Worm (Caenorhabditis elegans): ENCODE data around the gene F09B9.5.
A peak's percentile ranks its signal among the peaks of the same experiment; 100 is the strongest.

Gene F09B9.5

ce11 chrX:10158716-10159115, 4.1 kb downstream of the F09B9.5 start, which contains the start of gene erd-2.1 (continued):
- TF ChIP-seq rbr-2 (tag; optimal IDR thresholded peaks at IDR 0.05) (peak; percentile 55), spr-1 (tag; optimal IDR thresholded peaks at IDR 0.05) (no peak), madf-5 (GFP tag; IDR thresholded peaks at IDR 0.05) (no peak), mes-2 (tag; optimal IDR thresholded peaks at IDR 0.05; ENCODE audit: poor library complexity, severe bottlenecking) (peak; percentile 83), ceh-28 (tag; optimal IDR thresholded peaks at IDR 0.05) (no peak), nhr-111 (GFP tag; optimal IDR thresholded peaks at IDR 0.05) (no peak), nhr-28 (tag; optimal IDR thresholded peaks at IDR 0.05) (peak; percentile 86), unc-39 (tag; optimal IDR thresholded peaks at IDR 0.05) (no peak), lin-38 (GFP tag; IDR thresholded peaks at IDR 0.05) (no peak), nhr-48 (tag; optimal IDR thresholded peaks at IDR 0.05) (peak; percentile 30), dpl-1 (GFP tag; optimal IDR thresholded peaks at IDR 0.05) (peak; percentile 62), zip-11 (GFP tag; IDR thresholded peaks at IDR 0.05) (no peak), mxl-2 (GFP tag; conservative IDR thresholded peaks at IDR 0.05) (no peak), tra-1 (GFP tag; IDR thresholded peaks at IDR 0.05) (no peak), ceh-82 (tag; optimal IDR thresholded peaks at IDR 0.05) (no peak), F49E8.2 (tag; optimal IDR thresholded peaks at IDR 0.05; ENCODE audit: borderline replicate concordance) (no peak), lin-29 (GFP tag; IDR thresholded peaks at IDR 0.05) (no peak), tag-97 (GFP tag; IDR thresholded peaks at IDR 0.05) (no peak), lin-1 (GFP tag; IDR thresholded peaks at IDR 0.05) (no peak), hmg-1.1 (GFP tag; IDR thresholded peaks at IDR 0.05) (peak; percentile 77), mxl-3 (GFP tag; optimal IDR thresholded peaks at IDR 0.05) (peak; percentile 99), nhr-102 (tag; optimal IDR thresholded peaks at IDR 0.05) (no peak), lim-7 (GFP tag; IDR thresholded peaks at IDR 0.05) (no peak; the same call in 1 of the 2 replicates), zip-2 (tag; optimal IDR thresholded peaks at IDR 0.05) (no peak), unc-130 (GFP tag; optimal IDR thresholded peaks at IDR 0.05) (no peak)

- TF ChIP-seq fos-1 (tag; optimal IDR thresholded peaks at IDR 0.05): no peak
- TF ChIP-seq dmd-6 (GFP tag; IDR thresholded peaks at IDR 0.05): no peak
- no peak for TF ChIP-seq ZK337.2 (GFP tag; IDR thresholded peaks at IDR 0.05)
- TF ChIP-seq unc-62 (GFP tag; optimal IDR thresholded peaks at IDR 0.05 in 1 of 2): peak in 1 of 2 experiments; percentile 94
- TF ChIP-seq unc-62 (tag; optimal IDR thresholded peaks at IDR 0.05): no peak
Measured at ce11 chrX:10160097-10160677, 5.6 kb downstream of the F09B9.5 start, which contains the start of gene F09B9.4. Gene F09B9.4 (plus strand): TSS chrX:10160627.

ce11 chrX:10162476-10162875, 7.9 kb downstream of the F09B9.5 start:
- TF ChIP-seq zag-1 (tag; optimal IDR thresholded peaks at IDR 0.05) (no peak), attf-4 (tag; optimal IDR thresholded peaks at IDR 0.05) (no peak), ces-1 (GFP tag; optimal IDR thresholded peaks at IDR 0.05) (peak; percentile 28), fkh-10 (GFP tag; optimal IDR thresholded peaks at IDR 0.05) (peak; percentile 43), ztf-7 (tag; optimal IDR thresholded peaks at IDR 0.05) (no peak), madf-5 (GFP tag; IDR thresholded peaks at IDR 0.05) (no peak), lir-3 (tag; optimal IDR thresholded peaks at IDR 0.05) (no peak), unc-62 (GFP tag; optimal IDR thresholded peaks at IDR 0.05 in 1 of 2) (peak in 1 of 2 experiments; percentile 54), unc-62 (tag; optimal IDR thresholded peaks at IDR 0.05) (no peak)

- no peak for TF ChIP-seq mdl-1 (tag; optimal IDR thresholded peaks at IDR 0.05)
- TF ChIP-seq aha-1 (tag): peak; percentile 27
- peak; percentile 11 for TF ChIP-seq ces-1 (GFP tag; optimal IDR thresholded peaks at IDR 0.05)
- TF ChIP-seq nhr-25 (tag; optimal IDR thresholded peaks at IDR 0.05; ENCODE audit: borderline replicate concordance, insufficient read depth): no peak
- TF ChIP-seq fkh-10 (GFP tag; optimal IDR thresholded peaks at IDR 0.05): peak; percentile 57
- TF ChIP-seq nhr-237 (tag; optimal IDR thresholded peaks at IDR 0.05): no peak
Measured at ce11 chrX:10163212-10163611, 8.6 kb downstream of the F09B9.5 start.

All from whole organism, L4 larva.